Worm (Caenorhabditis elegans): ENCODE measurements around the gene C25D7.9.

DNA sequence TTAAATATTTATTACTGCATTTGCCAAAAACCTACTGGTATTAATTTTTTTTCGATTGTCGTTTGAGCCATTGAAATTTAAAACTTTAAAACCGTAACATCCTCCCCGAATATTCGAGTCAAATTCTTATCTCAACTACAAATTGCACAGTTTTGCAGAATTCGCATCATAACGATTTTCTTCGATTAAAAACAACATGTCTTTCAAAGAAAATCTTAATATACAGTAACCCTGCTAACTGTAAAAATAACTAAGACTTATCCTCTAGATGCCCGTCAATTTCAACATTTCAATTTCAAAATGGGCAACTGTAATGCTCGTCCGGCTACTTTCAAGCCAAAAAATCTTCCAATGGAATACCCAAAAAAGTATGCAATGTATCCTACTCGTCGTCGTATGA is 44.2 kb upstream of the C25D7.9 start, which contains the start of gene F14H8.5:
- TF ChIP-seq fkh-10 (GFP tag; optimal IDR thresholded peaks at IDR 0.05) (no peak), ama-1 (optimal IDR thresholded peaks at IDR 0.05) (no peak), nfya-1 (tag; optimal IDR thresholded peaks at IDR 0.05) (no peak), ceh-14 (tag; optimal IDR thresholded peaks at IDR 0.05) (no peak), hlh-30 (tag; optimal IDR thresholded peaks at IDR 0.05; ENCODE audit: insufficient read depth) (no peak), C38D4.7 (GFP tag; optimal IDR thresholded peaks at IDR 0.05) (no peak), ceh-24 (tag; optimal IDR thresholded peaks at IDR 0.05) (no peak), lin-11 (tag; optimal IDR thresholded peaks at IDR 0.05) (no peak), zip-5 (tag; optimal IDR thresholded peaks at IDR 0.05) (no peak), pag-3 (tag; optimal IDR thresholded peaks at IDR 0.05; ENCODE audit: borderline replicate concordance) (no peak), unc-86 (tag; optimal IDR thresholded peaks at IDR 0.05) (no peak)
